Fruit fly (Drosophila melanogaster) ovary, adult (tissue): ENCODE data around the gene CG33928.

ENCODE experiments used
- CG17801 ChIP-seq: fragments of 200-800 bp; optimal IDR thresholded peaks from 2 replicates; lab custom pipeline; 2019; ENCODE audit warnings: missing biosample characterization, mild to moderate bottlenecking, missing genetic modification characterization, moderate library complexity; ENCODE audit not compliant: partially characterized antibody

Gene CG33928

dm6 chr2L:17420419-17420818, 16.0 kb downstream of the CG33928 start:
- no peak for TF ChIP-seq CG17801

DNA sequence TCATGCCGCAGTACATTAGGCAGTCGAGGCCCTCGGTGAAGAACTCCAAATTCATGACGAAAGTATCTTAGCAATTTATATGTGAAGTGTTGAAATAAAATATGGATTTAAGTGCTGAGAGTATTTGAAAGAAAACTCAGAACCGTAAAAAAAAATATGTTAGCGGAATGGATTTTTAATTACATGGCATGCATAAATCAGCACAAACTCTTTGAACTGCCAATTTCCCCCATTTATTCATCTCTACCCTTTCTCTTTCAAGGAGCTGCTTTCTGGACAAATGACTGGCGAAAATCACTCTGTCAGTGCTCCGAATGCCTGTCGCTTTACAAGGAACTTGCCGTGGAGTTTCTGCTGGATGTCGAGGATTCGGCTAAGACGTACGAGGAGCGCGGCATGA, 23.9 kb downstream of the CG33928 start, which contains the start of gene Rsph9:
Gene Rsph9 (minus strand): TSS at position 101 of the 400 bp plus-strand sequence.
- TF ChIP-seq CG17801 = no peak

dm6 chr2L:17410358-17410757, 26.0 kb downstream of the CG33928 start, which contains the start of the genes Polr2J and CG15141:
Gene Polr2J (minus strand): TSS chr2L:17410406.
Gene CG15141 (plus strand): TSS chr2L:17410641.
- TF ChIP-seq CG17801 = peak; percentile 84

DNA sequence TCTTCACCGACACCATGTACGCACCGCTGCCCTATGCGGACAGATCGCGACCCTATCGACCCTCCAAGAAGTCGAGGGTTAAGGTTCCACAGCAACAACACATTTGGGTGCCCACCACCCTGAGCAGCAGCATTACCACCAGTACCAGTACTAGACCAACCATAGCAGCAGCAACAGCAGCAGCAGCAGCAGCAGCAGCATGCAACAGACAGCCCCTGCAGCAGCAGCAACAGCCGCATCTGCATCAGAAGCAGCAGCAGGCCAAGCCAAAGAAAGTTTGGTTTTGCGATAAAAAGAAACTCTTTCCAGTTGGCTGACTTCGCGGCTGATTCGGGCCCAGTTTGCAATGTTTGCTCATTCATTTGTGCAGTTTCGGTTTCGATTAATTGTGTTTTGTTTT, 33.9 kb downstream of the CG33928 start:
- TF ChIP-seq CG17801 = no peak

dm6 chr2L:17397372-17397771, 39.0 kb downstream of the CG33928 start:
- no peak for TF ChIP-seq CG17801

- no peak for TF ChIP-seq CG17801
These were observed 41.5 kb downstream of the CG33928 start for dm6 chr2L:17394939-17395338.

DNA sequence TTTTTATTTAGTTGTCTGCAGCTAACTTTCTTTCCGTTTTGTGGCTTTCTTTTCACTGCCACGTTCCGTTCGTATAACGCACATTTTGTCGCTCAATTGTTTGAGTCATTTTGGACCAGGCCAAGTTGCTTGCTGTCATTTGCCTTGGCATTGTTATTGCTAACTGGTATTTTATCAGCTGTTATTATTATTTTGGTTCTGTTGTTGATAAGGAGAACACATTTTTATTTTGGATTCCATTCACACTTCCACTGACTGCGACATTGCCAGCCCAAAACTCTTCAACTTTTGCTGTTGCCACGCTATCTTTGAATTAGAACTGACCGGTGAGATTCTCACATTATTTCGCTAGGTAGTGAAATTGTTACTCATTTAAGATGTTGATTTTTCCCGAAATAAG, 45.6 kb downstream of the CG33928 start:
- no peak for TF ChIP-seq CG17801

DNA sequence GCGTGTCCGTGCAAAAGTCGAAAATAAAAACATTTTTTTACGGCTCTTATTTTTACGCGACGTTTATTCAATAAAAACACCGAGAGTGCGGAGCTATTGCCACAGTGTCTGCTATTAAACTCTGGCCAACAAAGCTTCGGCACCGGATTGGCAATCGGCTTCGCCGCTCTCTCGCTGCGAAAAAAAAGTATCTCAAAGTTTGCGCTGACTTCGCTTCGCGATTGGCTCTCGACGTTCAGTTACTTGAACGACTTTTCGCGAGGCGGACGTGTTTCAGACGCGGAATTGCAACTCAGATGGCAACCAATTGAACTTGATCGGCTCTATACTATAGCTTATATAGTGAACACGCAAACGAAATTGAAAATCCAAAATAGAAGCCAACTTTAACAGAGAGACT, 47.3 kb downstream of the CG33928 start:
- TF ChIP-seq CG17801 = peak; percentile 59

- no peak for TF ChIP-seq CG17801
These were observed 48.5 kb downstream of the CG33928 start for dm6 chr2L:17387735-17388367.
